Worm (Caenorhabditis elegans): ENCODE measurements around the gene cyk-4.

DNA sequence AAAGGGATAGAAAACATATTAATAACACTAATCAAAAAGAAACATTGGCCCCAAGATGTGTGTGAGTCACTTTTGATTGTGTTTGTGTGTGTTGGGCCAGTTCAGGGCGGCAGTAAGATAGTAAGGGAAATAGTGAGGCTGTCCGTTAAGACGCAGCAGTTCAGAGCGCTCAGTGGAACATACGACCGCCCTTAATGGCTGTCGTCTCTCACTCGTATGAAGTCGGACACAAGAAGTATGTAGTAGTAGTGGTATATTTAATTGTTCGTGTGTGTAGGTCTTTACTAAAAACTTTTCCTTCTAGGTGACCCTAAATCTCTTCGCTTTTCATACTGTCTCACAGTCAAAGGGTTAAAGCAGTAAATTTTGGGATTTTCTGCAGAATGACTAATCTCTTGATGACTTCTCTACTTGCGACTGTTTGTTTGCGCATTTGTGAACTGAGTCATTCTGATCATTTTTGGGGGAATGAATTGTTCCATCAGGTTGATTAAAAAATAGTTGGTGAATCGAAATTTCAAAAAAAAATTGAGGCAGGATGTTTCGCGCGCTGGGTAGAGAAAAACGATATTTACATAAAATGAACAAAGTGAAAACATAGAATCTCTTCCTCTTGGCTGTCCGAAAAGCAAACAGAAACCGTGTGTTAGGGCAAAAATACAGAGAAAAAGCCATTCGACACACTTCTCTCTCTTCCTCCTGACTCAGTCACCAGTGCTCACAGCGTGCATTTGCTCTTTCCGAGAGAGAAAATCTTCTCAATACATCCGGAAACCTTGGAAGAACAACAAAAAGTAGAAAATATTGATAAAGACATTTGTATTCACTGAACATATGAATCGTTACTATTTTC lies 7.5 kb downstream of the cyk-4 start:
- TF ChIP-seq ztf-29 (GFP tag; IDR thresholded peaks at IDR 0.05) (no peak), flt-1 (GFP tag; IDR thresholded peaks at IDR 0.05) (no peak), T22C8.4 (GFP tag; IDR thresholded peaks at IDR 0.05) (no peak), cog-1 (tag; optimal IDR thresholded peaks at IDR 0.05) (no peak), ref-1 (GFP tag; conservative IDR thresholded peaks at IDR 0.05) (no peak), med-1 (GFP tag; optimal IDR thresholded peaks at IDR 0.05; ENCODE audit: insufficient read depth) (no peak), klf-2 (GFP tag; conservative IDR thresholded peaks at IDR 0.05) (no peak), ztf-23 (GFP tag; IDR thresholded peaks at IDR 0.05) (no peak)

Measured in whole organism, midembryonic.